Worm (Caenorhabditis elegans): ENCODE data around the gene W01G7.4.
A peak's percentile ranks its signal among the peaks of the same experiment; 100 is the strongest.

Gene W01G7.4

ce11 chrII:14059767-14060166 lies 772 bp upstream of the W01G7.4 start, which contains the start of gene rpb-11 (continued):
- TF ChIP-seq zip-5 (tag; optimal IDR thresholded peaks at IDR 0.05) (no peak), rnt-1 (tag; optimal IDR thresholded peaks at IDR 0.05) (peak; percentile 30), ceh-48 (tag; optimal IDR thresholded peaks at IDR 0.05) (no peak), eyg-1 (tag; optimal IDR thresholded peaks at IDR 0.05) (no peak), ref-2 (tag; optimal IDR thresholded peaks at IDR 0.05) (peak; percentile 62), ceh-18 (tag; optimal IDR thresholded peaks at IDR 0.05) (peak; percentile 55), unc-55 (GFP tag; optimal IDR thresholded peaks at IDR 0.05) (peak; percentile 29), ceh-30 (tag; optimal IDR thresholded peaks at IDR 0.05) (peak; percentile 11), pat-9 (tag; optimal IDR thresholded peaks at IDR 0.05) (peak; percentile 33), nfya-1 (tag; optimal IDR thresholded peaks at IDR 0.05) (peak; percentile 77), fkh-6 (tag; optimal IDR thresholded peaks at IDR 0.05) (peak; percentile 32), syd-9 (tag; optimal IDR thresholded peaks at IDR 0.05) (peak; percentile 1), hlh-15 (tag; optimal IDR thresholded peaks at IDR 0.05) (peak; percentile 24), lim-6 (tag; optimal IDR thresholded peaks at IDR 0.05) (no peak), fkh-10 (GFP tag; optimal IDR thresholded peaks at IDR 0.05) (no peak), ceh-45 (GFP tag; IDR thresholded peaks at IDR 0.05) (0 out of 2 replicates have a peak, but pooled peaks have one; percentile 33), hlh-8 (tag; optimal IDR thresholded peaks at IDR 0.05) (peak; percentile 50), ceh-22 (tag; optimal IDR thresholded peaks at IDR 0.05) (no peak), pha-4 (tag; optimal IDR thresholded peaks at IDR 0.05) (no peak), pros-1 (tag; optimal IDR thresholded peaks at IDR 0.05) (no peak), elt-2 (tag; optimal IDR thresholded peaks at IDR 0.05) (peak; percentile 83), ceh-34 (tag; optimal IDR thresholded peaks at IDR 0.05) (peak; percentile 69), Y22D7AL.16 (tag; optimal IDR thresholded peaks at IDR 0.05) (peak; percentile 29), sdc-2 (tag; optimal IDR thresholded peaks at IDR 0.05) (peak; percentile 12), fax-1 (tag; optimal IDR thresholded peaks at IDR 0.05) (peak; percentile 75), unc-42 (tag; optimal IDR thresholded peaks at IDR 0.05) (peak; percentile 57), unc-3 (GFP tag; conservative IDR thresholded peaks at IDR 0.05) (peak; percentile 65), unc-3 (tag; optimal IDR thresholded peaks at IDR 0.05) (peak; percentile 44), ceh-6 (GFP tag; optimal IDR thresholded peaks at IDR 0.05) (peak; percentile 6), tbx-7 (tag; optimal IDR thresholded peaks at IDR 0.05) (no peak), dmd-4 (tag; optimal IDR thresholded peaks at IDR 0.05; ENCODE audit: borderline replicate concordance) (no peak), ceh-2 (tag; optimal IDR thresholded peaks at IDR 0.05) (peak; percentile 61), nhr-232 (tag; optimal IDR thresholded peaks at IDR 0.05) (no peak), nhr-11 (tag; optimal IDR thresholded peaks at IDR 0.05) (no peak), pha-2 (tag; optimal IDR thresholded peaks at IDR 0.05) (peak; percentile 39), hlh-13 (GFP tag; optimal IDR thresholded peaks at IDR 0.05) (no peak), K09A11.1 (tag; optimal IDR thresholded peaks at IDR 0.05; ENCODE audit: insufficient read depth) (peak; percentile 29)

- no peak for TF ChIP-seq fkh-6 (tag; optimal IDR thresholded peaks at IDR 0.05)
- no peak for TF ChIP-seq tbx-2 (tag; optimal IDR thresholded peaks at IDR 0.05)
- no peak for TF ChIP-seq nfya-1 (tag; optimal IDR thresholded peaks at IDR 0.05)
- no peak for TF ChIP-seq fax-1 (tag; optimal IDR thresholded peaks at IDR 0.05)
- TF ChIP-seq Y22D7AL.16 (tag; optimal IDR thresholded peaks at IDR 0.05) = no peak
- 0 out of 2 replicates have a peak, but pooled peaks have one; percentile 16 for TF ChIP-seq ceh-45 (GFP tag; IDR thresholded peaks at IDR 0.05)
Measured at ce11 chrII:14060885-14061284, 346 bp downstream of the W01G7.4 start.

DNA sequence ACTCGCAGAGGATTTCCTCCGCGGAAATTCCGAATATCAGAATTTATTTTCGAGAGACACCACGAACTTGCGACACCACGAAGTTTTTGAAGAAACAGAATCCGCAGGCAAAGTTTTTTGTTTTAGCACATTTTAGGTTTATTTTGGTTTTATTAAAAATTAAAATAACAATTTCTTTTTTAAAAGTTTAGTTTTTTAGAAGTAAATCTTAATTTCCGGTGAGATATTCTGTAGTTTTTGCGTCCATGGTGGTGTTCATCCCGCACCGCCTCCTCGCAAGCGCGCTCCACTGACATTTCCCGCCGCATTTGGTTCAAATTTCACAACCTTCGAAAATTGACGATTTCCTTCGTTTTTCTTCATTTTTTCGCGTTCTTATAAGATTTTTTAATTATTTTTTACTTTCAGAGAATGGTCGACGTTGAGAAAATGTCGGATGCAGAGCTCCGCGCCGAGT lies 2.5 kb downstream of the W01G7.4 start, which contains the start of gene lem-2:
Gene lem-2, plus strand, starts transcription at position 407 of the 457 bp plus-strand sequence.
- TF ChIP-seq zip-5 (tag; optimal IDR thresholded peaks at IDR 0.05) = peak; percentile 96
- TF ChIP-seq unc-86 (tag; optimal IDR thresholded peaks at IDR 0.05) = peak; percentile 75
- TF ChIP-seq ama-1 (optimal IDR thresholded peaks at IDR 0.05) = no peak
- TF ChIP-seq ceh-14 (tag; optimal IDR thresholded peaks at IDR 0.05) = peak; percentile 96
- TF ChIP-seq tbx-2 (tag; optimal IDR thresholded peaks at IDR 0.05) = peak; percentile 98
- TF ChIP-seq mec-3 (tag; optimal IDR thresholded peaks at IDR 0.05; ENCODE audit: borderline replicate concordance) = no peak
- peak; percentile 90 for TF ChIP-seq ets-4 (tag; optimal IDR thresholded peaks at IDR 0.05)
- no peak for TF ChIP-seq unc-55 (GFP tag; optimal IDR thresholded peaks at IDR 0.05)
- TF ChIP-seq ceh-18 (tag; optimal IDR thresholded peaks at IDR 0.05) = peak; percentile 63
- peak; percentile 41 for TF ChIP-seq K02D7.2 (tag; optimal IDR thresholded peaks at IDR 0.05)
- TF ChIP-seq ahr-1 (tag; optimal IDR thresholded peaks at IDR 0.05) = peak; percentile 89
- TF ChIP-seq tbx-7 (tag; optimal IDR thresholded peaks at IDR 0.05) = peak; percentile 94
- peak; percentile 68 for TF ChIP-seq T23F11.4 (GFP tag; optimal IDR thresholded peaks at IDR 0.05)
- TF ChIP-seq nhr-11 (tag; optimal IDR thresholded peaks at IDR 0.05) = no peak
- TF ChIP-seq K09A11.1 (tag; optimal IDR thresholded peaks at IDR 0.05; ENCODE audit: insufficient read depth) = no peak
- no peak for TF ChIP-seq odd-2 (tag; optimal IDR thresholded peaks at IDR 0.05)
- peak; percentile 24 for TF ChIP-seq pat-9 (tag; optimal IDR thresholded peaks at IDR 0.05)
- peak; percentile 80 for TF ChIP-seq unc-42 (tag; optimal IDR thresholded peaks at IDR 0.05)
- TF ChIP-seq syd-9 (tag; optimal IDR thresholded peaks at IDR 0.05) = peak; percentile 67
- TF ChIP-seq pax-1 (tag; optimal IDR thresholded peaks at IDR 0.05) = no peak
- TF ChIP-seq elt-2 (tag; optimal IDR thresholded peaks at IDR 0.05) = peak; percentile 95
- peak; percentile 89 for TF ChIP-seq lim-6 (tag; optimal IDR thresholded peaks at IDR 0.05)
- no peak for TF ChIP-seq hlh-30 (tag; optimal IDR thresholded peaks at IDR 0.05; ENCODE audit: insufficient read depth)
- TF ChIP-seq ceh-34 (tag; optimal IDR thresholded peaks at IDR 0.05) = peak; percentile 98
